Fruit fly (Drosophila melanogaster): ENCODE data around the gene rpk.

Gene rpk

dm6 chr3R:4658991-4659933 lies 13.5 kb downstream of the rpk start, which contains the start of gene smash (continued):
- TF ChIP-seq sens-2 (GFP tag; IDR thresholded peaks at IDR 0.05), result peak; percentile 48
- TF ChIP-seq Hr3 (GFP tag; optimal IDR thresholded peaks at IDR 0.05), result no peak
- TF ChIP-seq CG7963 (GFP tag; IDR thresholded peaks at IDR 0.05; ENCODE audit: partially characterized antibody), result peak; percentile 45; the same call in 1 of the 3 replicates
- no peak for TF ChIP-seq CG11560 (tag; IDR thresholded peaks at IDR 0.05)
- TF ChIP-seq YL-1 (GFP tag; optimal IDR thresholded peaks at IDR 0.05), result peak; percentile 26
- TF ChIP-seq CG32767 (GFP tag; IDR thresholded peaks at IDR 0.05), result peak; percentile 78
- peak; percentile 74 for TF ChIP-seq Opbp (GFP tag; IDR thresholded peaks at IDR 0.05; ENCODE audit: partially characterized antibody)
- TF ChIP-seq CG10147 (GFP tag; optimal IDR thresholded peaks at IDR 0.05), result no peak
- TF ChIP-seq Lhr (GFP tag; optimal IDR thresholded peaks at IDR 0.05), result peak; percentile 100
- TF ChIP-seq cg (GFP tag; optimal IDR thresholded peaks at IDR 0.05), result no peak
- TF ChIP-seq CG6254 (GFP tag; optimal IDR thresholded peaks at IDR 0.05), result no peak
- TF ChIP-seq Hr39 (optimal IDR thresholded peaks at IDR 0.05), result no peak
- TF ChIP-seq pum (GFP tag; optimal IDR thresholded peaks at IDR 0.05), result no peak
- no peak for TF ChIP-seq vnd (GFP tag; IDR thresholded peaks at IDR 0.05; ENCODE audit: partially characterized antibody)
- TF ChIP-seq Nf-YC (tag; optimal IDR thresholded peaks at IDR 0.05), result peak; percentile 30
- TF ChIP-seq CG12155 (GFP tag; optimal IDR thresholded peaks at IDR 0.05), result no peak
- peak; percentile 43 for TF ChIP-seq pb (GFP tag; optimal IDR thresholded peaks at IDR 0.05)
- no peak for TF ChIP-seq psq (GFP tag; optimal IDR thresholded peaks at IDR 0.05)
- TF ChIP-seq Optix (GFP tag; IDR thresholded peaks at IDR 0.05), result no peak
- peak; percentile 19; the same call in 1 of the 2 replicates for TF ChIP-seq nerfin-2 (GFP tag; IDR thresholded peaks at IDR 0.05; ENCODE audit: partially characterized antibody)
- peak; percentile 30 for TF ChIP-seq Ets65A (GFP tag)
- 0 out of 2 replicates have a peak, but pooled peaks have one; percentile 33 for TF ChIP-seq CG11696 (GFP tag; IDR thresholded peaks at IDR 0.05)
- TF ChIP-seq Bdp1 (GFP tag; optimal IDR thresholded peaks at IDR 0.05), result peak; percentile 6
- TF ChIP-seq inv (GFP tag; IDR thresholded peaks at IDR 0.05; ENCODE audit: partially characterized antibody), result peak; percentile 43; the same call in 1 of the 2 replicates
- TF ChIP-seq Dp (GFP tag; optimal IDR thresholded peaks at IDR 0.05), result peak; percentile 47
- TF ChIP-seq fru (optimal IDR thresholded peaks at IDR 0.05), result no peak
- TF ChIP-seq CG17361 (GFP tag; IDR thresholded peaks at IDR 0.05), result no peak; the same call in 2 of the 3 replicates
- peak; percentile 10 for TF ChIP-seq Max (GFP tag; optimal IDR thresholded peaks at IDR 0.05)
- no peak for TF ChIP-seq ap (GFP tag; IDR thresholded peaks at IDR 0.05)
- TF ChIP-seq CG2202 (tag; optimal IDR thresholded peaks at IDR 0.05), result no peak
- TF ChIP-seq CG6854 (GFP tag; optimal IDR thresholded peaks at IDR 0.05), result peak; percentile 45
- TF ChIP-seq tio (GFP tag; optimal IDR thresholded peaks at IDR 0.05), result no peak
- peak; percentile 3 for TF ChIP-seq corto (GFP tag; optimal IDR thresholded peaks at IDR 0.05)
- TF ChIP-seq CG12769 (tag; optimal IDR thresholded peaks at IDR 0.05), result peak; percentile 83
- TF ChIP-seq cas (GFP tag; IDR thresholded peaks at IDR 0.05), result no peak
- TF ChIP-seq CG11247 (GFP tag; IDR thresholded peaks at IDR 0.05), result peak; percentile 22; the same call in 1 of the 2 replicates
- peak; percentile 26 for TF ChIP-seq Sry-δ (GFP tag; optimal IDR thresholded peaks at IDR 0.05)
- no peak for TF ChIP-seq gt (GFP tag; IDR thresholded peaks at IDR 0.05)
- TF ChIP-seq odd (GFP tag; optimal IDR thresholded peaks at IDR 0.05), result no peak
- TF ChIP-seq Bgb (GFP tag; IDR thresholded peaks at IDR 0.05; ENCODE audit: partially characterized antibody), result peak; percentile 78
- TF ChIP-seq CG16815 (GFP tag; optimal IDR thresholded peaks at IDR 0.05), result no peak
- TF ChIP-seq CG12104 (GFP tag; optimal IDR thresholded peaks at IDR 0.05), result no peak
- peak; percentile 10 for TF ChIP-seq NfI (GFP tag; optimal IDR thresholded peaks at IDR 0.05)
- TF ChIP-seq bsh (GFP tag; optimal IDR thresholded peaks at IDR 0.05), result peak in 1 of 2 experiments; percentile 39
- TF ChIP-seq CG4404 (GFP tag; IDR thresholded peaks at IDR 0.05), result no peak
- TF ChIP-seq Fer3 (tag; optimal IDR thresholded peaks at IDR 0.05), result no peak
- peak; percentile 66; the same call in 1 of the 2 replicates for TF ChIP-seq tna (GFP tag; IDR thresholded peaks at IDR 0.05; ENCODE audit: partially characterized antibody)
- no peak for TF ChIP-seq bowl (GFP tag; IDR thresholded peaks at IDR 0.05)
